Worm (Caenorhabditis elegans) whole organism, L1 larva: ENCODE data around the gene M176.4.

Experiments
- alr-1 ChIP-seq: fragments of 200-800 bp; sonication (Bioruptor generic); optimal IDR thresholded peaks from 2 replicates; lab custom pipeline; 2018; ENCODE audit warnings: borderline replicate concordance, mild to moderate bottlenecking, missing genetic modification characterization, missing compliant biosample characterization
- ama-1 ChIP-seq: fragments of 150-350 bp; optimal IDR thresholded peaks from 2 replicates; lab custom pipeline; 2014
- ceh-8 ChIP-seq: fragments of 200-800 bp; sonication (Bioruptor generic); optimal IDR thresholded peaks from 2 replicates; lab custom pipeline; 2018; ENCODE audit warnings: mild to moderate bottlenecking, missing genetic modification characterization, moderate library complexity, missing compliant biosample characterization
- ces-1 ChIP-seq: fragments of 150-350 bp; optimal IDR thresholded peaks from 2 replicates; lab custom pipeline; 2014; ENCODE audit warnings: missing biosample characterization, missing genetic modification reagents, missing genetic modification characterization
- dsc-1 ChIP-seq: sonication (generic microtip); optimal IDR thresholded peaks from 2 replicates; lab custom pipeline; 2016; ENCODE audit warnings: mild to moderate bottlenecking, missing genetic modification characterization, missing compliant biosample characterization
- egl-13 ChIP-seq: sonication (generic microtip); optimal IDR thresholded peaks from 2 replicates; lab custom pipeline; 2016; ENCODE audit warnings: missing genotype, missing genetic modification reagents, missing genetic modification characterization, missing compliant biosample characterization
- elt-2 ChIP-seq: sonication (generic microtip); optimal IDR thresholded peaks from 2 replicates; lab custom pipeline; 2016; ENCODE audit warnings: missing genetic modification characterization, mild to moderate bottlenecking, inconsistent platforms, missing compliant biosample characterization, missing genetic modification reagents
- fkh-10 ChIP-seq: sonication (generic microtip); optimal IDR thresholded peaks from 2 replicates; lab custom pipeline; 2017; ENCODE audit warnings: missing biosample characterization, missing genetic modification reagents, missing genetic modification characterization
- isw-1 ChIP-seq: fragments of 200-800 bp; sonication (Bioruptor generic); IDR thresholded peaks from 2 replicates; pipeline ENCODE4 v1.3.6; 2022; ENCODE audit warnings: missing genetic modification characterization, missing compliant biosample characterization
- jun-1 ChIP-seq: fragments of 150-350 bp; optimal IDR thresholded peaks from 2 replicates; lab custom pipeline; 2014; ENCODE audit warnings: missing biosample characterization, missing genetic modification reagents, missing genetic modification characterization
- lin-14 ChIP-seq: fragments of 200-800 bp; sonication (Bioruptor generic); optimal IDR thresholded peaks from 2 replicates; lab custom pipeline; 2018; ENCODE audit warnings: mild to moderate bottlenecking, missing genetic modification characterization, moderate library complexity, missing compliant biosample characterization
- mab-9 ChIP-seq: fragments of 200-800 bp; sonication (Bioruptor generic); IDR thresholded peaks from 2 replicates; pipeline ENCODE4 v1.3.6; 2022; ENCODE audit warnings: missing genetic modification reagents, missing genetic modification characterization, missing compliant biosample characterization
- mdl-1 ChIP-seq, 2 experiments: fragments of 150-350 bp; optimal IDR thresholded peaks; 2 replicates each; lab custom pipeline; 2014 to 2017; ENCODE audit warnings: missing biosample characterization in 2 of 2, missing genetic modification characterization in 2 of 2, inconsistent platforms in 1 of 2
- mep-1 ChIP-seq: fragments of 150-350 bp; optimal IDR thresholded peaks from 2 replicates; lab custom pipeline; 2014; ENCODE audit warnings: missing biosample characterization, missing genetic modification characterization
- nhr-11 ChIP-seq: fragments of 150-350 bp; optimal IDR thresholded peaks from 2 replicates; lab custom pipeline; 2014; ENCODE audit warnings: missing biosample characterization, missing genetic modification characterization
- nhr-12 ChIP-seq: sonication (generic microtip); optimal IDR thresholded peaks from 2 replicates; lab custom pipeline; 2017; ENCODE audit warnings: missing biosample characterization, missing genetic modification characterization
- nhr-71 ChIP-seq: sonication (generic microtip); optimal IDR thresholded peaks from 2 replicates; lab custom pipeline; 2016; ENCODE audit warnings: mild to moderate bottlenecking, missing genetic modification characterization, moderate library complexity, missing compliant biosample characterization
- nhr-76 ChIP-seq: sonication (generic microtip); optimal IDR thresholded peaks from 2 replicates; lab custom pipeline; 2017; ENCODE audit warnings: missing biosample characterization, missing genetic modification characterization
- nhr-77 ChIP-seq: fragments of 150-350 bp; optimal IDR thresholded peaks from 2 replicates; lab custom pipeline; 2014; ENCODE audit warnings: missing biosample characterization, missing genetic modification characterization
- nhr-85 ChIP-seq: sonication (generic microtip); peaks from one replicate; lab custom pipeline; 2016; ENCODE audit warnings: missing genetic modification characterization, inconsistent platforms, missing compliant biosample characterization
- pag-3 ChIP-seq: sonication (generic microtip); optimal IDR thresholded peaks from 2 replicates; lab custom pipeline; 2017; ENCODE audit warnings: missing genetic modification characterization, mild to moderate bottlenecking, missing compliant biosample characterization, antibody characterized with exemption, borderline replicate concordance; ENCODE audit not compliant: insufficient read depth
- pqm-1 ChIP-seq: sonication (generic microtip); optimal IDR thresholded peaks from 3 replicates; lab custom pipeline; 2017; ENCODE audit warnings: missing biosample characterization, missing genetic modification characterization
- sptf-1 ChIP-seq: fragments of 150-350 bp; optimal IDR thresholded peaks from 2 replicates; lab custom pipeline; 2014; ENCODE audit warnings: missing biosample characterization, missing genetic modification characterization
- unc-30 ChIP-seq: sonication (generic microtip); optimal IDR thresholded peaks from 2 replicates; lab custom pipeline; 2017; ENCODE audit warnings: missing biosample characterization, missing genetic modification characterization
- unc-86 ChIP-seq: sonication (generic microtip); optimal IDR thresholded peaks from 2 replicates; lab custom pipeline; 2016; ENCODE audit warnings: missing genetic modification characterization, missing compliant biosample characterization
- unc-98 ChIP-seq: fragments of 200-800 bp; sonication (Bioruptor generic); IDR thresholded peaks from 2 replicates; pipeline ENCODE4 v1.3.6; 2022; ENCODE audit warnings: missing genetic modification characterization, missing compliant biosample characterization
- xbp-1 ChIP-seq: sonication (generic microtip); optimal IDR thresholded peaks from 2 replicates; lab custom pipeline; 2016; ENCODE audit warnings: missing genetic modification characterization, missing compliant biosample characterization
- zag-1 ChIP-seq: fragments of 150-350 bp; optimal IDR thresholded peaks from 2 replicates; lab custom pipeline; 2014; ENCODE audit warnings: missing biosample characterization, missing genetic modification characterization
- ztf-4 ChIP-seq: fragments of 150-350 bp; optimal IDR thresholded peaks from 2 replicates; lab custom pipeline; 2014; ENCODE audit warnings: missing biosample characterization, missing genetic modification characterization

Gene M176.4

ce11 chrII:9416381-9417276 is 1.5 kb upstream of the M176.4 start, which contains the start of the genes gss-1 and chch-3 (continued):
- TF ChIP-seq nhr-11 (tag; lab: Kevin White, UChicago) (peak; percentile 61), nhr-12 (tag; lab: Kevin White, UChicago) (no peak), nhr-71 (tag; lab: Kevin White, UChicago) (peak; percentile 80), alr-1 (tag; lab: Kevin White, UChicago) (no peak), lin-14 (peak; percentile 81), unc-86 (tag; lab: Kevin White, UChicago) (peak; percentile 21), unc-98 (GFP tag; lab: Robert Waterston, UW) (no peak), ztf-4 (tag; lab: Kevin White, UChicago) (no peak)
- TF ChIP-seq, all 84 proteins: peak for 39

ce11 chrII:9418843-9419532 is 823 bp downstream of the M176.4 start:
- TF ChIP-seq isw-1 (no peak), elt-2 (tag; lab: Kevin White, UChicago) (peak; percentile 18), zag-1 (tag; lab: Kevin White, UChicago) (no peak)
- TF ChIP-seq, all 84 proteins: peak for 1

ce11 chrII:9421969-9422368 is 3.8 kb downstream of the M176.4 start, which contains the start of gene M176.11:
Gene M176.11, plus strand, starts transcription at chrII:9422269.
- TF ChIP-seq xbp-1 (tag; lab: Kevin White, UChicago) (no peak), mdl-1 (tag; optimal IDR thresholded peaks at IDR 0.05; lab: Kevin White, UChicago) (no peak), dsc-1 (no peak), ceh-8 (GFP tag; lab: Kevin White, UChicago) (no peak), nhr-85 (tag; lab: Kevin White, UChicago) (no peak), ama-1 (lab: Kevin White, UChicago) (no peak), unc-30 (tag; lab: Kevin White, UChicago) (no peak), mep-1 (tag; lab: Kevin White, UChicago) (no peak), ces-1 (GFP tag; lab: Kevin White, UChicago) (no peak)

ce11 chrII:9426076-9426475 is 7.9 kb downstream of the M176.4 start, which contains the start of gene M176.10:
Gene M176.10, minus strand, starts transcription at chrII:9426176.
- TF ChIP-seq pqm-1 (tag; lab: Kevin White, UChicago) (no peak), nhr-77 (tag; lab: Kevin White, UChicago) (no peak), egl-13 (no peak), sptf-1 (no peak), zag-1 (tag; lab: Kevin White, UChicago) (no peak), pag-3 (no peak), jun-1 (tag; lab: Kevin White, UChicago) (no peak), elt-2 (tag; lab: Kevin White, UChicago) (no peak), dsc-1 (no peak)

- TF ChIP-seq lin-14 (peak; percentile 42), mab-9 (GFP tag; lab: Robert Waterston, UW) (no peak), zag-1 (tag; lab: Kevin White, UChicago) (no peak)
- TF ChIP-seq, all 84 proteins: peak for 1
Measured at ce11 chrII:9427644-9428043, 9.5 kb downstream of the M176.4 start, which contains the start of gene M176.5. Gene M176.5, minus strand, starts transcription at chrII:9427744.

ce11 chrII:9431119-9431518 is 13.0 kb downstream of the M176.4 start:
- TF ChIP-seq pag-3: no peak
- TF ChIP-seq nhr-76 (tag; lab: Kevin White, UChicago): no peak
- TF ChIP-seq fkh-10: peak; percentile 33
- TF ChIP-seq lin-14: peak; percentile 58
